Worm (Caenorhabditis elegans) whole organism, early embryonic: ENCODE data around the gene T19H12.12.

Source experiments
- B0310.2 ChIP-seq: sonication (generic microtip); optimal IDR thresholded peaks from 2 replicates; lab custom pipeline; 2016; ENCODE audit warnings: mild to moderate bottlenecking, missing genetic modification characterization, missing compliant biosample characterization
- F13C5.2 ChIP-seq: sonication (generic microtip); optimal IDR thresholded peaks from 2 replicates; lab custom pipeline; 2017; ENCODE audit warnings: mild to moderate bottlenecking, missing genetic modification characterization, inconsistent platforms, missing compliant biosample characterization
- aly-1 ChIP-seq: sonication (generic microtip); optimal IDR thresholded peaks from 2 replicates; lab custom pipeline; 2016; ENCODE audit warnings: missing genetic modification characterization, missing compliant biosample characterization
- ama-1 ChIP-seq: fragments of 150-350 bp; optimal IDR thresholded peaks from 2 replicates; lab custom pipeline; 2014
- ceh-13 ChIP-seq: fragments of 200-800 bp; sonication (Bioruptor generic); optimal IDR thresholded peaks from 2 replicates; lab custom pipeline; 2018; ENCODE audit warnings: mild to moderate bottlenecking, missing genetic modification characterization, missing compliant biosample characterization
- ceh-36 ChIP-seq: sonication (generic microtip); optimal IDR thresholded peaks from 2 replicates; lab custom pipeline; 2016; ENCODE audit warnings: missing genetic modification characterization, inconsistent platforms, missing compliant biosample characterization
- ets-7 ChIP-seq: sonication (generic microtip); optimal IDR thresholded peaks from 2 replicates; lab custom pipeline; 2016; ENCODE audit warnings: missing genotype, missing genetic modification characterization, missing compliant biosample characterization
- flt-1 ChIP-seq: fragments of 200-800 bp; sonication (Bioruptor generic); IDR thresholded peaks from 2 replicates; pipeline ENCODE4 v1.3.6; 2022; ENCODE audit warnings: missing genetic modification characterization, missing compliant biosample characterization
- hmbx-1 ChIP-seq: sonication (generic microtip); optimal IDR thresholded peaks from 2 replicates; lab custom pipeline; 2016; ENCODE audit warnings: mild to moderate bottlenecking, missing genetic modification characterization, missing compliant biosample characterization
- hmg-4 ChIP-seq: fragments of 200-800 bp; sonication (Bioruptor generic); optimal IDR thresholded peaks from 2 replicates; lab custom pipeline; 2018; ENCODE audit warnings: mild to moderate bottlenecking, missing genetic modification characterization, missing compliant biosample characterization
- hnd-1 ChIP-seq: sonication (generic microtip); optimal IDR thresholded peaks from 2 replicates; lab custom pipeline; 2016; ENCODE audit warnings: missing genetic modification characterization, missing compliant biosample characterization
- pes-1 ChIP-seq: fragments of 200-800 bp; sonication (Bioruptor generic); IDR thresholded peaks from 2 replicates; pipeline ENCODE4 v1.3.6; 2022; ENCODE audit warnings: missing genetic modification reagents, missing genetic modification characterization, missing compliant biosample characterization
- scrt-1 ChIP-seq: fragments of 200-800 bp; sonication (Bioruptor generic); IDR thresholded peaks from 2 replicates; pipeline ENCODE4 v1.3.6; 2022; ENCODE audit warnings: missing genetic modification characterization, missing compliant biosample characterization
- sea-1 ChIP-seq: fragments of 200-800 bp; sonication (Bioruptor generic); conservative IDR thresholded peaks from 2 replicates; pipeline ENCODE4 v1.3.6; 2022; ENCODE audit warnings: missing genetic modification characterization, missing compliant biosample characterization
- tbx-11 ChIP-seq: fragments of 200-800 bp; sonication (Bioruptor generic); IDR thresholded peaks from 2 replicates; pipeline ENCODE4 v1.3.6; 2022; ENCODE audit warnings: missing genetic modification characterization, missing compliant biosample characterization
- tbx-37 ChIP-seq: fragments of 200-800 bp; sonication (Bioruptor generic); conservative IDR thresholded peaks from 2 replicates; pipeline ENCODE4 v1.3.6; 2022; ENCODE audit warnings: missing genetic modification reagents, missing genetic modification characterization, missing compliant biosample characterization
- tra-4 ChIP-seq: sonication (generic microtip); optimal IDR thresholded peaks from 2 replicates; lab custom pipeline; 2017; ENCODE audit warnings: missing genetic modification characterization, missing compliant biosample characterization

The T19H12.12 gene

ce11 chrV:4867535-4867934 is 17.1 kb upstream of the T19H12.12 start:
- TF ChIP-seq tbx-11 (GFP tag; lab: Robert Waterston, UW): no peak

ce11 chrV:4868698-4869097 is 15.9 kb upstream of the T19H12.12 start:
- TF ChIP-seq tbx-37 (GFP tag; lab: Robert Waterston, UW) (no peak), hmg-4 (GFP tag; lab: Kevin White, UChicago) (no peak), F13C5.2 (tag; lab: Kevin White, UChicago) (no peak), aly-1 (tag; lab: Kevin White, UChicago) (no peak), flt-1 (GFP tag; lab: Robert Waterston, UW) (no peak), pes-1 (no peak), hnd-1 (tag; lab: Kevin White, UChicago) (no peak), ets-7 (tag; lab: Kevin White, UChicago) (no peak), ama-1 (lab: Kevin White, UChicago) (no peak), ceh-36 (tag; lab: Kevin White, UChicago) (no peak), hmbx-1 (tag; lab: Kevin White, UChicago) (no peak), ceh-13 (GFP tag; lab: Kevin White, UChicago) (no peak), scrt-1 (GFP tag; lab: Robert Waterston, UW) (no peak), tra-4 (tag; lab: Kevin White, UChicago) (no peak)

- TF ChIP-seq aly-1 (tag; lab: Kevin White, UChicago) (no peak), F13C5.2 (tag; lab: Kevin White, UChicago) (no peak), ceh-36 (tag; lab: Kevin White, UChicago) (no peak), hnd-1 (tag; lab: Kevin White, UChicago) (no peak), ets-7 (tag; lab: Kevin White, UChicago) (no peak)
Observed at ce11 chrV:4870627-4871026, 14.0 kb upstream of the T19H12.12 start.

- TF ChIP-seq hmbx-1 (tag; lab: Kevin White, UChicago): no peak
- no peak for TF ChIP-seq B0310.2 (tag; lab: Kevin White, UChicago)
- no peak for TF ChIP-seq ceh-36 (tag; lab: Kevin White, UChicago)
- no peak for TF ChIP-seq tbx-11 (GFP tag; lab: Robert Waterston, UW)
- TF ChIP-seq F13C5.2 (tag; lab: Kevin White, UChicago): no peak
- no peak for TF ChIP-seq tra-4 (tag; lab: Kevin White, UChicago)
- no peak for TF ChIP-seq scrt-1 (GFP tag; lab: Robert Waterston, UW)
- TF ChIP-seq sea-1 (GFP tag; lab: Robert Waterston, UW): no peak
- TF ChIP-seq ama-1 (lab: Kevin White, UChicago): no peak
- TF ChIP-seq ceh-13 (GFP tag; lab: Kevin White, UChicago): no peak
- no peak for TF ChIP-seq ets-7 (tag; lab: Kevin White, UChicago)
- no peak for TF ChIP-seq hmg-4 (GFP tag; lab: Kevin White, UChicago)
Observed at ce11 chrV:4871992-4872391, 12.6 kb upstream of the T19H12.12 start, which contains the start of gene srd-33. srd-33 (plus strand) TSS chrV:4872292.

ce11 chrV:4877587-4877986 is 7.0 kb upstream of the T19H12.12 start, which contains the start of gene T19H12.6:
T19H12.6 (minus strand) TSS chrV:4877687.
- no peak for TF ChIP-seq scrt-1 (GFP tag; lab: Robert Waterston, UW)
- no peak for TF ChIP-seq hnd-1 (tag; lab: Kevin White, UChicago)

ce11 chrV:4879251-4879650 is 5.3 kb upstream of the T19H12.12 start, which contains the start of gene T19H12.15:
T19H12.15 (minus strand) TSS chrV:4879351.
- no peak for TF ChIP-seq ama-1 (lab: Kevin White, UChicago)
- TF ChIP-seq aly-1 (tag; lab: Kevin White, UChicago): no peak
- TF ChIP-seq sea-1 (GFP tag; lab: Robert Waterston, UW): no peak
- no peak for TF ChIP-seq tbx-37 (GFP tag; lab: Robert Waterston, UW)
- no peak for TF ChIP-seq hnd-1 (tag; lab: Kevin White, UChicago)
- no peak for TF ChIP-seq tra-4 (tag; lab: Kevin White, UChicago)
- TF ChIP-seq pes-1: no peak
- no peak for TF ChIP-seq ets-7 (tag; lab: Kevin White, UChicago)
- TF ChIP-seq B0310.2 (tag; lab: Kevin White, UChicago): no peak
- TF ChIP-seq flt-1 (GFP tag; lab: Robert Waterston, UW): no peak
- TF ChIP-seq hmg-4 (GFP tag; lab: Kevin White, UChicago): no peak
- no peak for TF ChIP-seq ceh-36 (tag; lab: Kevin White, UChicago)

DNA sequence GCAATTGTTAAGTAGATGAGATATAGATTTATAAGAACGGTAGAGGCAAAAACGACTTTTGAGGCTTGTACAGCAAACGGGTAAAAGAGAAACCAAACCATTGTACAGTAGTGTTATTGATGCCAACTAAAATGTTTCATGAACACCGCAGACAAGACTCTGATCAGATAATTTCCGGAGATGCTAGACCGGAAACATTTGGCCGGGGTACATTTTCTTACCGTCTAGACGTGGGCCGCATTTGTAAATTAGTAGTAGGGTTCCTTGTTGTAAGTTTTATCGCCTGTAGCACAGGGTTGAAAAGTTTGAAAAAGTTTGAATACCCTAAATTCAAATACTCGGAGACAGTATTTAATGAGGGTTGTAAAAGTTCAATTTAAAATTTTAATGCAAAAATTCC is 3.2 kb upstream of the T19H12.12 start, which contains the start of gene str-32:
Gene str-32 (minus strand): TSS at position 101 of the 400 bp plus-strand sequence.
- no peak for TF ChIP-seq hmg-4 (GFP tag; lab: Kevin White, UChicago)
- TF ChIP-seq tbx-37 (GFP tag; lab: Robert Waterston, UW): no peak
- no peak for TF ChIP-seq ets-7 (tag; lab: Kevin White, UChicago)
- no peak for TF ChIP-seq scrt-1 (GFP tag; lab: Robert Waterston, UW)
- no peak for TF ChIP-seq hnd-1 (tag; lab: Kevin White, UChicago)
- TF ChIP-seq aly-1 (tag; lab: Kevin White, UChicago): no peak
- TF ChIP-seq ceh-13 (GFP tag; lab: Kevin White, UChicago): no peak
- no peak for TF ChIP-seq hmbx-1 (tag; lab: Kevin White, UChicago)
- TF ChIP-seq F13C5.2 (tag; lab: Kevin White, UChicago): no peak
- no peak for TF ChIP-seq pes-1
- no peak for TF ChIP-seq flt-1 (GFP tag; lab: Robert Waterston, UW)
- no peak for TF ChIP-seq ama-1 (lab: Kevin White, UChicago)
- TF ChIP-seq B0310.2 (tag; lab: Kevin White, UChicago): no peak
- no peak for TF ChIP-seq tbx-11 (GFP tag; lab: Robert Waterston, UW)
- no peak for TF ChIP-seq sea-1 (GFP tag; lab: Robert Waterston, UW)
- no peak for TF ChIP-seq tra-4 (tag; lab: Kevin White, UChicago)
- no peak for TF ChIP-seq ceh-36 (tag; lab: Kevin White, UChicago)
